Worm (Caenorhabditis elegans): ENCODE results near the gene exos-9.
A peak's percentile ranks its signal among the peaks of the same experiment; 100 is the strongest.

The exos-9 gene

ce11 chrIII:7203130-7203775 is 5.4 kb upstream of the exos-9 start:
- TF ChIP-seq ham-2 (GFP tag; optimal IDR thresholded peaks at IDR 0.05) (no peak), lin-13 (tag; optimal IDR thresholded peaks at IDR 0.05) (no peak), cnd-1 (tag; optimal IDR thresholded peaks at IDR 0.05) (no peak), unc-62 (GFP tag; optimal IDR thresholded peaks at IDR 0.05) (no peak), bed-3 (GFP tag; optimal IDR thresholded peaks at IDR 0.05) (no peak), lsy-2 (tag; optimal IDR thresholded peaks at IDR 0.05) (no peak), nhr-2 (tag; optimal IDR thresholded peaks at IDR 0.05) (no peak), drap-1 (GFP tag; optimal IDR thresholded peaks at IDR 0.05) (no peak), mls-2 (tag; optimal IDR thresholded peaks at IDR 0.05) (no peak), blmp-1 (tag; optimal IDR thresholded peaks at IDR 0.05) (no peak), nhr-12 (tag; optimal IDR thresholded peaks at IDR 0.05) (no peak), ces-1 (GFP tag; optimal IDR thresholded peaks at IDR 0.05) (no peak), ztf-11 (tag; optimal IDR thresholded peaks at IDR 0.05) (no peak), elt-1 (tag; optimal IDR thresholded peaks at IDR 0.05; ENCODE audit: borderline replicate concordance, insufficient read depth) (no peak), sem-2 (GFP tag; optimal IDR thresholded peaks at IDR 0.05) (no peak), ceh-83 (GFP tag; optimal IDR thresholded peaks at IDR 0.05) (no peak), flh-1 (GFP tag; optimal IDR thresholded peaks at IDR 0.05) (no peak), nhr-28 (tag; optimal IDR thresholded peaks at IDR 0.05) (no peak), snpc-4 (tag; optimal IDR thresholded peaks at IDR 0.05) (no peak)

ce11 chrIII:7201378-7202256 is 3.7 kb upstream of the exos-9 start, which contains the start of gene dpy-31:
Gene dpy-31, plus strand, starts transcription at chrIII:7202206.
- no peak for TF ChIP-seq unc-120 (tag; optimal IDR thresholded peaks at IDR 0.05; ENCODE audit: poor library complexity, severe bottlenecking)
- peak; percentile 19 for TF ChIP-seq ham-2 (GFP tag; optimal IDR thresholded peaks at IDR 0.05)
- no peak for TF ChIP-seq ceh-83 (GFP tag; optimal IDR thresholded peaks at IDR 0.05)
- TF ChIP-seq elt-1 (tag; optimal IDR thresholded peaks at IDR 0.05; ENCODE audit: borderline replicate concordance, insufficient read depth): no peak
- TF ChIP-seq elt-3 (tag; optimal IDR thresholded peaks at IDR 0.05): peak; percentile 24
- no peak for TF ChIP-seq lin-13 (tag; optimal IDR thresholded peaks at IDR 0.05)
- peak; percentile 93 for TF ChIP-seq blmp-1 (tag; optimal IDR thresholded peaks at IDR 0.05)
- TF ChIP-seq lin-32 (GFP tag; optimal IDR thresholded peaks at IDR 0.05): no peak

ce11 chrIII:7199467-7199866 is 1.6 kb upstream of the exos-9 start:
- TF ChIP-seq pha-4 (tag; optimal IDR thresholded peaks at IDR 0.05) (no peak), blmp-1 (tag; optimal IDR thresholded peaks at IDR 0.05) (peak; percentile 17)

- no peak for TF ChIP-seq flh-1 (GFP tag; optimal IDR thresholded peaks at IDR 0.05)
- TF ChIP-seq lin-13 (tag; optimal IDR thresholded peaks at IDR 0.05): no peak
- no peak for TF ChIP-seq mep-1 (tag; optimal IDR thresholded peaks at IDR 0.05)
- TF ChIP-seq snpc-4 (tag; optimal IDR thresholded peaks at IDR 0.05): no peak
- no peak for TF ChIP-seq nhr-76 (tag; optimal IDR thresholded peaks at IDR 0.05)
- no peak for TF ChIP-seq lin-32 (GFP tag; optimal IDR thresholded peaks at IDR 0.05)
- no peak for TF ChIP-seq tbx-8 (GFP tag; optimal IDR thresholded peaks at IDR 0.05)
- TF ChIP-seq unc-39 (tag; optimal IDR thresholded peaks at IDR 0.05): no peak
- TF ChIP-seq sptf-1 (tag; optimal IDR thresholded peaks at IDR 0.05): peak; percentile 66
- no peak for TF ChIP-seq elt-1 (tag; optimal IDR thresholded peaks at IDR 0.05; ENCODE audit: borderline replicate concordance, insufficient read depth)
- TF ChIP-seq mab-5 (tag; optimal IDR thresholded peaks at IDR 0.05): no peak
- no peak for TF ChIP-seq unc-62 (GFP tag; optimal IDR thresholded peaks at IDR 0.05)
- TF ChIP-seq nhr-237 (tag; optimal IDR thresholded peaks at IDR 0.05): peak; percentile 39
- TF ChIP-seq zip-8 (tag; optimal IDR thresholded peaks at IDR 0.05): no peak
- TF ChIP-seq hlh-1 (tag; optimal IDR thresholded peaks at IDR 0.05): no peak
- TF ChIP-seq unc-120 (tag; optimal IDR thresholded peaks at IDR 0.05; ENCODE audit: poor library complexity, severe bottlenecking): no peak
- TF ChIP-seq drap-1 (GFP tag; optimal IDR thresholded peaks at IDR 0.05): no peak
- TF ChIP-seq blmp-1 (tag; optimal IDR thresholded peaks at IDR 0.05): no peak
- TF ChIP-seq ceh-39 (tag; optimal IDR thresholded peaks at IDR 0.05): no peak
- no peak for TF ChIP-seq nhr-28 (tag; optimal IDR thresholded peaks at IDR 0.05)
- peak; percentile 28 for TF ChIP-seq ces-1 (GFP tag; optimal IDR thresholded peaks at IDR 0.05)
- no peak for TF ChIP-seq M03D4.4 (tag; optimal IDR thresholded peaks at IDR 0.05)
- TF ChIP-seq ztf-11 (tag; optimal IDR thresholded peaks at IDR 0.05): no peak
- no peak for TF ChIP-seq bed-3 (GFP tag; optimal IDR thresholded peaks at IDR 0.05)
- no peak for TF ChIP-seq nhr-12 (tag; optimal IDR thresholded peaks at IDR 0.05)
- peak; percentile 65 for TF ChIP-seq lsy-2 (tag; optimal IDR thresholded peaks at IDR 0.05)
- no peak for TF ChIP-seq elt-3 (tag; optimal IDR thresholded peaks at IDR 0.05)
- peak; percentile 24 for TF ChIP-seq pha-4 (tag; optimal IDR thresholded peaks at IDR 0.05)
- no peak for TF ChIP-seq cnd-1 (tag; optimal IDR thresholded peaks at IDR 0.05)
- no peak for TF ChIP-seq ceh-43 (GFP tag; optimal IDR thresholded peaks at IDR 0.05)
- peak; percentile 4 for TF ChIP-seq nhr-2 (tag; optimal IDR thresholded peaks at IDR 0.05)
- no peak for TF ChIP-seq sem-2 (GFP tag; optimal IDR thresholded peaks at IDR 0.05)
- no peak for TF ChIP-seq mls-2 (tag; optimal IDR thresholded peaks at IDR 0.05)
- no peak for TF ChIP-seq ham-2 (GFP tag; optimal IDR thresholded peaks at IDR 0.05)
- no peak for TF ChIP-seq ceh-83 (GFP tag; optimal IDR thresholded peaks at IDR 0.05)
Measured at ce11 chrIII:7198838-7199237, 965 bp upstream of the exos-9 start, which contains the start of gene pfd-5. Gene pfd-5, minus strand, starts transcription at chrIII:7198884.
